Worm (Caenorhabditis elegans) whole organism, L4 larva: Measurements from ENCODE around the gene B0303.16.
A peak's percentile ranks its signal among the peaks of the same experiment; 100 is the strongest.

Experiments
- F10B5.3 ChIP-seq: sonication (generic microtip); optimal IDR thresholded peaks from 2 replicates; lab custom pipeline; 2016; ENCODE audit warnings: mild to moderate bottlenecking, missing genetic modification characterization, missing compliant biosample characterization
- F26F4.8 ChIP-seq: fragments of 200-800 bp; sonication (Bioruptor generic); conservative IDR thresholded peaks from 2 replicates; pipeline ENCODE4 v1.3.6; 2022; ENCODE audit warnings: missing genetic modification characterization, missing compliant biosample characterization
- F49E8.2 ChIP-seq: sonication (generic microtip); optimal IDR thresholded peaks from 2 replicates; lab custom pipeline; 2016; ENCODE audit warnings: missing compliant biosample characterization, mild to moderate bottlenecking, missing genetic modification characterization, borderline replicate concordance
- R02D3.7 ChIP-seq: fragments of 150-350 bp; sonication (generic microtip); optimal IDR thresholded peaks from 3 replicates; lab custom pipeline; 2014; ENCODE audit warnings: missing biosample characterization, missing genetic modification characterization
- T20F7.1 ChIP-seq: fragments of 200-800 bp; sonication (Bioruptor generic); optimal IDR thresholded peaks from 2 replicates; lab custom pipeline; 2018; ENCODE audit warnings: mild to moderate bottlenecking, missing genetic modification characterization, missing compliant biosample characterization
- Y105C5A.15 ChIP-seq: fragments of 200-800 bp; sonication (Bioruptor generic); IDR thresholded peaks from 2 replicates; pipeline ENCODE4 v1.3.6; 2022; ENCODE audit warnings: missing genetic modification characterization, missing compliant biosample characterization
- Y48G9A.11 ChIP-seq: fragments of 200-800 bp; sonication (Bioruptor generic); IDR thresholded peaks from 2 replicates; pipeline ENCODE4 v1.3.6; 2022; ENCODE audit warnings: missing genetic modification reagents, missing genetic modification characterization, missing compliant biosample characterization
- Y75B8A.6 ChIP-seq: fragments of 200-800 bp; sonication (Bioruptor generic); IDR thresholded peaks from 2 replicates; pipeline ENCODE4 v1.3.6; 2022; ENCODE audit warnings: missing genetic modification reagents, missing genetic modification characterization, missing compliant biosample characterization
- ZK337.2 ChIP-seq: fragments of 200-800 bp; sonication (Bioruptor generic); IDR thresholded peaks from 2 replicates; pipeline ENCODE4 v1.3.6; 2022; ENCODE audit warnings: missing genetic modification reagents, missing genetic modification characterization, missing compliant biosample characterization
- aly-2 ChIP-seq: sonication (generic microtip); optimal IDR thresholded peaks from 2 replicates; lab custom pipeline; 2018; ENCODE audit warnings: missing biosample characterization, missing genetic modification characterization
- attf-4 ChIP-seq: sonication (generic microtip); optimal IDR thresholded peaks from 3 replicates; lab custom pipeline; 2017; ENCODE audit warnings: missing biosample characterization, missing genetic modification characterization
- ceh-20 ChIP-seq: fragments of 200-800 bp; sonication (Bioruptor generic); IDR thresholded peaks from 2 replicates; pipeline ENCODE4 v1.3.6; 2022; ENCODE audit warnings: missing genetic modification reagents, missing genetic modification characterization, missing compliant biosample characterization
- ceh-44 ChIP-seq: fragments of 200-800 bp; sonication (Bioruptor generic); IDR thresholded peaks from 2 replicates; pipeline ENCODE4 v1.3.6; 2022; ENCODE audit warnings: missing genetic modification reagents, missing genetic modification characterization, missing compliant biosample characterization
- ceh-62 ChIP-seq: sonication (generic microtip); optimal IDR thresholded peaks from 2 replicates; lab custom pipeline; 2017; ENCODE audit warnings: missing biosample characterization, missing genetic modification characterization
- ceh-82 ChIP-seq: sonication (generic microtip); optimal IDR thresholded peaks from 2 replicates; lab custom pipeline; 2017; ENCODE audit warnings: missing biosample characterization, missing genetic modification characterization
- cey-2 ChIP-seq: sonication (generic microtip); optimal IDR thresholded peaks from 3 replicates; lab custom pipeline; 2017; ENCODE audit warnings: missing genetic modification characterization, mild to moderate bottlenecking, missing compliant biosample characterization, antibody characterized with exemption, borderline replicate concordance; ENCODE audit not compliant: insufficient read depth
- ctbp-1 ChIP-seq: fragments of 200-800 bp; sonication (Bioruptor generic); IDR thresholded peaks from 2 replicates; pipeline ENCODE4 v1.3.6; 2022; ENCODE audit warnings: missing genetic modification reagents, missing genetic modification characterization, missing compliant biosample characterization
- daf-12 ChIP-seq: fragments of 150-350 bp; optimal IDR thresholded peaks from 2 replicates; lab custom pipeline; 2014; ENCODE audit warnings: missing biosample characterization, missing genetic modification reagents, missing genetic modification characterization
- daf-19 ChIP-seq: fragments of 200-800 bp; sonication (Bioruptor generic); conservative IDR thresholded peaks from 2 replicates; pipeline ENCODE4 v1.3.6; 2022; ENCODE audit warnings: missing genetic modification characterization, missing compliant biosample characterization
- dmd-6 ChIP-seq: fragments of 200-800 bp; sonication (Bioruptor generic); IDR thresholded peaks from 2 replicates; pipeline ENCODE4 v1.3.6; 2022; ENCODE audit warnings: missing genetic modification reagents, missing genetic modification characterization, missing compliant biosample characterization
- dmd-8 ChIP-seq: fragments of 200-800 bp; sonication (Bioruptor generic); IDR thresholded peaks from 2 replicates; pipeline ENCODE4 v1.3.6; 2022; ENCODE audit warnings: missing genetic modification characterization, missing compliant biosample characterization
- egl-27 ChIP-seq: sonication (generic microtip); optimal IDR thresholded peaks from 3 replicates; lab custom pipeline; 2017; ENCODE audit warnings: missing biosample characterization, missing genetic modification reagents, missing genetic modification characterization
- fkh-10 ChIP-seq: fragments of 150-350 bp; optimal IDR thresholded peaks from 2 replicates; lab custom pipeline; 2014; ENCODE audit warnings: missing biosample characterization, missing genetic modification reagents, missing genetic modification characterization
- gei-8 ChIP-seq: fragments of 200-800 bp; sonication (Bioruptor generic); optimal IDR thresholded peaks from 2 replicates; lab custom pipeline; 2018; ENCODE audit warnings: mild to moderate bottlenecking, missing genetic modification characterization, missing compliant biosample characterization
- hif-1 ChIP-seq, 2 experiments: sonication (generic microtip); optimal IDR thresholded peaks; 2 replicates each; lab custom pipeline; 2016 to 2017; ENCODE audit warnings: missing compliant biosample characterization in 2 of 2, missing genetic modification characterization in 2 of 2, missing genetic modification reagents in 2 of 2, missing genotype in 2 of 2, mild to moderate bottlenecking in 1 of 2
- lin-15B ChIP-seq: fragments of 150-350 bp; sonication (generic microtip); optimal IDR thresholded peaks from 3 replicates; lab custom pipeline; 2014; ENCODE audit warnings: missing biosample characterization, missing genetic modification characterization
- lin-29 ChIP-seq: fragments of 200-800 bp; sonication (Bioruptor generic); IDR thresholded peaks from 2 replicates; pipeline ENCODE4 v1.3.6; 2022; ENCODE audit warnings: missing genetic modification reagents, missing genetic modification characterization, missing compliant biosample characterization
- lin-38 ChIP-seq: fragments of 200-800 bp; sonication (Bioruptor generic); IDR thresholded peaks from 2 replicates; pipeline ENCODE4 v1.3.6; 2022; ENCODE audit warnings: missing genetic modification reagents, missing genetic modification characterization, missing compliant biosample characterization
- lin-39 ChIP-seq: fragments of 150-350 bp; optimal IDR thresholded peaks from 2 replicates; lab custom pipeline; 2014; ENCODE audit warnings: missing biosample characterization, missing genetic modification reagents, missing genetic modification characterization
- lir-3 ChIP-seq: sonication (generic microtip); optimal IDR thresholded peaks from 2 replicates; lab custom pipeline; 2016; ENCODE audit warnings: mild to moderate bottlenecking, missing genetic modification characterization, missing compliant biosample characterization
- madf-9 ChIP-seq: fragments of 200-800 bp; sonication (Bioruptor generic); conservative IDR thresholded peaks from 2 replicates; pipeline ENCODE4 v1.3.6; 2022; ENCODE audit warnings: missing genetic modification reagents, missing genetic modification characterization, missing compliant biosample characterization
- mdt-29 ChIP-seq: fragments of 200-800 bp; sonication (Bioruptor generic); IDR thresholded peaks from 2 replicates; pipeline ENCODE4 v1.3.6; 2022; ENCODE audit warnings: missing genetic modification reagents, missing genetic modification characterization, missing compliant biosample characterization
- mes-2 ChIP-seq: sonication (generic microtip); optimal IDR thresholded peaks from 2 replicates; lab custom pipeline; 2016; ENCODE audit warnings: missing genotype, mild to moderate bottlenecking, missing genetic modification characterization, missing compliant biosample characterization; ENCODE audit not compliant: poor library complexity, severe bottlenecking
- mxl-2 ChIP-seq: fragments of 200-800 bp; sonication (Bioruptor generic); conservative IDR thresholded peaks from 2 replicates; pipeline ENCODE4 v1.3.6; 2022; ENCODE audit warnings: missing genetic modification reagents, missing genetic modification characterization, missing compliant biosample characterization
- nhr-10 ChIP-seq: fragments of 150-350 bp; optimal IDR thresholded peaks from 2 replicates; lab custom pipeline; 2014; ENCODE audit warnings: missing biosample characterization, missing genetic modification characterization
- nhr-11 ChIP-seq: fragments of 150-350 bp; optimal IDR thresholded peaks from 2 replicates; lab custom pipeline; 2014; ENCODE audit warnings: missing biosample characterization, missing genetic modification characterization
- nhr-237 ChIP-seq: sonication (generic microtip); optimal IDR thresholded peaks from 2 replicates; lab custom pipeline; 2017; ENCODE audit warnings: missing biosample characterization, missing genetic modification characterization
- nhr-25 ChIP-seq: sonication (generic microtip); optimal IDR thresholded peaks from 2 replicates; lab custom pipeline; 2017; ENCODE audit warnings: missing genetic modification characterization, mild to moderate bottlenecking, missing compliant biosample characterization, antibody characterized with exemption, moderate library complexity, borderline replicate concordance; ENCODE audit not compliant: insufficient read depth
- nhr-28 ChIP-seq: fragments of 150-350 bp; optimal IDR thresholded peaks from 2 replicates; lab custom pipeline; 2014; ENCODE audit warnings: missing biosample characterization, missing genetic modification characterization
- nhr-41 ChIP-seq: fragments of 200-800 bp; sonication (Bioruptor generic); IDR thresholded peaks from 2 replicates; pipeline ENCODE4 v1.3.6; 2022; ENCODE audit warnings: missing genetic modification reagents, missing genetic modification characterization, missing compliant biosample characterization
- nhr-48 ChIP-seq: sonication (generic microtip); optimal IDR thresholded peaks from 2 replicates; lab custom pipeline; 2016; ENCODE audit warnings: mild to moderate bottlenecking, missing genetic modification characterization, missing compliant biosample characterization
- nhr-76 ChIP-seq: fragments of 150-350 bp; optimal IDR thresholded peaks from 2 replicates; lab custom pipeline; 2014; ENCODE audit warnings: missing biosample characterization, missing genetic modification characterization
- pha-4 ChIP-seq, 2 experiments: fragments of 150-350 bp in 1 of 2; fragments of 200-800 bp in 1 of 2; sonication (Bioruptor generic) in 1 of 2; IDR thresholded peaks in 1 of 2; optimal IDR thresholded peaks in 1 of 2; 2 replicates each; pipeline versions ENCODE4 v1.3.6 to Lab custom; 2014 to 2022; ENCODE audit warnings: missing genetic modification characterization in 2 of 2, missing genetic modification reagents in 2 of 2, missing biosample characterization in 1 of 2, missing compliant biosample characterization in 1 of 2
- php-3 ChIP-seq: fragments of 200-800 bp; sonication (Bioruptor generic); IDR thresholded peaks from 2 replicates; pipeline ENCODE4 v1.3.6; 2022; ENCODE audit warnings: missing genetic modification reagents, missing genetic modification characterization, missing compliant biosample characterization
- rbr-2 ChIP-seq: sonication (generic microtip); optimal IDR thresholded peaks from 2 replicates; lab custom pipeline; 2016; ENCODE audit warnings: missing genotype, missing genetic modification characterization, missing compliant biosample characterization
- snpc-1.2 ChIP-seq: fragments of 200-800 bp; sonication (Bioruptor generic); IDR thresholded peaks from 2 replicates; pipeline ENCODE4 v1.3.6; 2022; ENCODE audit warnings: missing genetic modification reagents, missing genetic modification characterization, missing compliant biosample characterization
- spr-1 ChIP-seq: sonication (generic microtip); optimal IDR thresholded peaks from 2 replicates; lab custom pipeline; 2016; ENCODE audit warnings: mild to moderate bottlenecking, missing genetic modification characterization, missing compliant biosample characterization
- tag-97 ChIP-seq: fragments of 200-800 bp; sonication (Bioruptor generic); IDR thresholded peaks from 2 replicates; pipeline ENCODE4 v1.3.6; 2022; ENCODE audit warnings: missing genetic modification characterization, missing compliant biosample characterization
- vab-7 ChIP-seq: fragments of 200-800 bp; sonication (Bioruptor generic); IDR thresholded peaks from 2 replicates; pipeline ENCODE4 v1.3.6; 2022; ENCODE audit warnings: missing genetic modification reagents, missing genetic modification characterization, missing compliant biosample characterization
- ztf-11 ChIP-seq: fragments of 150-350 bp; optimal IDR thresholded peaks from 2 replicates; lab custom pipeline; 2014; ENCODE audit warnings: missing biosample characterization, missing genetic modification characterization
- ztf-7 ChIP-seq: fragments of 150-350 bp; optimal IDR thresholded peaks from 2 replicates; lab custom pipeline; 2014; ENCODE audit warnings: missing biosample characterization, missing genetic modification characterization

B0303.16 gene

DNA sequence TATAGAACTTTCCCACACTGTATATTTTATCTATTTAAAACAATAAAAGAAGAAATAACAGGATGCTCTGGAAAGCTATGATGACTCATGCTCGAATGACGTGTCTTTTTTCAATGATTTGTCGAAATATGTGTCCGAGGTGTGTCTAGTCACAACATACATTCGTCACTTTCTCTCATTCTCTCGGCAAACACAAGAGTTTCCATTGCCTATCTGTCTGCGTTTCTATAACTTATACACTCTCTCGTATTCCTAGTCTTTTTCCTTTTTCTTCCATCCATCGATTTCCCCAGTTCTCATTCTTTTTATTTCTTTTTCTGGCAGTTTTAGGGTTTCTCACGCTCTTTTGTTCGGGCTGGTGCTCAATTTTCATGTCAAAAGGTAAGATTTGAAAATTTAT, 8.2 kb upstream of the B0303.16 start (continued):
- TF ChIP-seq vab-7 (GFP tag; lab: Robert Waterston, UW) (no peak), ceh-20 (GFP tag; lab: Robert Waterston, UW) (no peak), nhr-76 (tag; lab: Kevin White, UChicago) (no peak), nhr-237 (tag; lab: Kevin White, UChicago) (no peak), rbr-2 (tag; lab: Kevin White, UChicago) (no peak), ztf-11 (tag; lab: Kevin White, UChicago) (no peak), attf-4 (tag; lab: Kevin White, UChicago) (no peak), pha-4 (GFP tag; IDR thresholded peaks at IDR 0.05; lab: Robert Waterston, UW) (no peak), pha-4 (tag; optimal IDR thresholded peaks at IDR 0.05; lab: Kevin White, UChicago) (peak; percentile 28), tag-97 (no peak), php-3 (GFP tag; lab: Robert Waterston, UW) (no peak), Y105C5A.15 (GFP tag; lab: Robert Waterston, UW) (no peak), madf-9 (GFP tag; lab: Robert Waterston, UW) (no peak), fkh-10 (GFP tag; lab: Kevin White, UChicago) (no peak), R02D3.7 (tag; lab: Kevin White, UChicago) (no peak), T20F7.1 (GFP tag; lab: Kevin White, UChicago) (no peak), lir-3 (tag; lab: Kevin White, UChicago) (no peak), gei-8 (GFP tag; lab: Kevin White, UChicago) (no peak), mxl-2 (GFP tag; lab: Robert Waterston, UW) (no peak), dmd-6 (GFP tag; lab: Robert Waterston, UW) (peak; percentile 54), ctbp-1 (GFP tag; lab: Robert Waterston, UW) (no peak), ceh-44 (no peak), nhr-11 (no peak), ceh-62 (no peak), lin-29 (GFP tag; lab: Robert Waterston, UW) (no peak), mdt-29 (GFP tag; lab: Robert Waterston, UW) (no peak), daf-19 (GFP tag; lab: Robert Waterston, UW) (no peak), nhr-25 (no peak), nhr-10 (tag; lab: Kevin White, UChicago) (no peak), ceh-82 (tag; lab: Kevin White, UChicago) (no peak), egl-27 (tag; lab: Kevin White, UChicago) (no peak), Y48G9A.11 (GFP tag; lab: Robert Waterston, UW) (no peak), daf-12 (tag; lab: Kevin White, UChicago) (no peak), dmd-8 (GFP tag; lab: Robert Waterston, UW) (no peak), nhr-41 (GFP tag; lab: Robert Waterston, UW) (no peak), nhr-28 (peak; percentile 94), cey-2 (tag; lab: Kevin White, UChicago) (no peak), snpc-1.2 (GFP tag; lab: Robert Waterston, UW) (no peak), spr-1 (no peak), mes-2 (peak; percentile 61), aly-2 (tag; lab: Kevin White, UChicago) (no peak), lin-38 (GFP tag; lab: Robert Waterston, UW) (0 out of 2 replicates have a peak, but pooled peaks have one; percentile 8), Y75B8A.6 (no peak), lin-39 (tag; lab: Kevin White, UChicago) (no peak), F26F4.8 (GFP tag; lab: Robert Waterston, UW) (no peak), lin-15B (tag; lab: Kevin White, UChicago) (no peak), ztf-7 (tag; lab: Kevin White, UChicago) (no peak), F10B5.3 (tag; lab: Kevin White, UChicago) (no peak), hif-1 (tag; optimal IDR thresholded peaks at IDR 0.05; lab: Kevin White, UChicago) (peak in 1 of 2 experiments; percentile 12), ZK337.2 (GFP tag; lab: Robert Waterston, UW) (no peak), nhr-48 (tag; lab: Kevin White, UChicago) (no peak), F49E8.2 (tag; lab: Kevin White, UChicago) (no peak)
